Worm (Caenorhabditis elegans) whole organism, midembryonic: Measurements from ENCODE around the gene tag-297.

ENCODE experiments used
- T22C8.4 ChIP-seq: fragments of 200-800 bp; sonication (Bioruptor generic); IDR thresholded peaks from 2 replicates; pipeline ENCODE4 v1.3.6; 2022; ENCODE audit warnings: missing genetic modification characterization, missing compliant biosample characterization
- cog-1 ChIP-seq: sonication (generic microtip); optimal IDR thresholded peaks from 2 replicates; lab custom pipeline; 2016; ENCODE audit warnings: missing genetic modification characterization, missing compliant biosample characterization
- flt-1 ChIP-seq: fragments of 200-800 bp; sonication (Bioruptor generic); IDR thresholded peaks from 2 replicates; pipeline ENCODE4 v1.3.6; 2022; ENCODE audit warnings: missing genetic modification characterization, missing compliant biosample characterization
- klf-2 ChIP-seq: fragments of 200-800 bp; sonication (Bioruptor generic); conservative IDR thresholded peaks from 2 replicates; pipeline ENCODE4 v1.3.6; 2022; ENCODE audit warnings: missing genetic modification reagents, missing genetic modification characterization, missing compliant biosample characterization
- med-1 ChIP-seq: sonication (generic microtip); optimal IDR thresholded peaks from 2 replicates; lab custom pipeline; 2017; ENCODE audit warnings: missing genetic modification characterization, mild to moderate bottlenecking, missing compliant biosample characterization, antibody characterized with exemption, missing genetic modification reagents; ENCODE audit not compliant: insufficient read depth
- ref-1 ChIP-seq: fragments of 200-800 bp; sonication (Bioruptor generic); conservative IDR thresholded peaks from 2 replicates; pipeline ENCODE4 v1.3.6; 2022; ENCODE audit warnings: missing genetic modification reagents, missing genetic modification characterization, missing compliant biosample characterization
- tab-1 ChIP-seq: fragments of 200-800 bp; sonication (Bioruptor generic); IDR thresholded peaks from 2 replicates; pipeline ENCODE4 v1.3.6; 2022; ENCODE audit warnings: missing genetic modification characterization, missing compliant biosample characterization
- ztf-23 ChIP-seq: fragments of 200-800 bp; sonication (Bioruptor generic); IDR thresholded peaks from 2 replicates; pipeline ENCODE4 v1.3.6; 2022; ENCODE audit warnings: missing genetic modification reagents, missing genetic modification characterization, missing compliant biosample characterization
- ztf-29 ChIP-seq: fragments of 200-800 bp; sonication (Bioruptor generic); IDR thresholded peaks from 2 replicates; pipeline ENCODE4 v1.3.6; 2022; ENCODE audit warnings: missing genetic modification reagents, missing genetic modification characterization, missing compliant biosample characterization

Gene tag-297

ce11 chrII:14627330-14627729, at the start of gene tag-297:
TSS of gene tag-297 (plus strand) at chrII:14627630.
- TF ChIP-seq T22C8.4 (GFP tag; lab: Robert Waterston, UW) = no peak
- TF ChIP-seq klf-2 (GFP tag; lab: Robert Waterston, UW) = no peak
- TF ChIP-seq ref-1 (GFP tag; lab: Robert Waterston, UW) = no peak
- no peak for TF ChIP-seq tab-1 (GFP tag; lab: Robert Waterston, UW)
- no peak for TF ChIP-seq ztf-29
- TF ChIP-seq ztf-23 (GFP tag; lab: Robert Waterston, UW) = no peak
- TF ChIP-seq flt-1 = no peak

DNA sequence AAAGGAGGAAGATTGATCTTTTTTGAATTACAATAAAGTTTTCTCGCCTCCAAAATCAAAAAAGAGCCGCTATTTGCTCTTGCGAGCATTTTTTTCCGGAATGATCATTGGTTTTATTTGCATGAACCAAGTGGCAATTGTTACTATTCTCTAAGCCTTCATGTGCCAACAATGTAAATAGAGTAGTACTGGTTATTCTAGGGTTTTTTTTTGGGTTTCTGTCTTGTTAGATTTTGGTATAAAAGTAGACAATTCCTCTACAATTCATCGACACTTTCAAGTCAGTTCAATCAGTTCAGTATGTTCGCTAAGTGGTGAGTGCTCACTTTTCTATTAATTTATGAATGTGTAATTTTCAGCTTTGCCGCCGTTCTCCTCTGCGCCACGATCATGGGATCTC, 49.4 kb upstream of the tag-297 start, which contains the start of gene nspb-7:
nspb-7 (plus strand) TSS at position 301 of the 400 bp plus-strand sequence.
- TF ChIP-seq ztf-23 (GFP tag; lab: Robert Waterston, UW) = no peak
- no peak for TF ChIP-seq ztf-29
- TF ChIP-seq tab-1 (GFP tag; lab: Robert Waterston, UW) = no peak
- no peak for TF ChIP-seq flt-1
- no peak for TF ChIP-seq klf-2 (GFP tag; lab: Robert Waterston, UW)
- no peak for TF ChIP-seq cog-1 (tag; lab: Kevin White, UChicago)
- no peak for TF ChIP-seq ref-1 (GFP tag; lab: Robert Waterston, UW)
- no peak for TF ChIP-seq T22C8.4 (GFP tag; lab: Robert Waterston, UW)

DNA sequence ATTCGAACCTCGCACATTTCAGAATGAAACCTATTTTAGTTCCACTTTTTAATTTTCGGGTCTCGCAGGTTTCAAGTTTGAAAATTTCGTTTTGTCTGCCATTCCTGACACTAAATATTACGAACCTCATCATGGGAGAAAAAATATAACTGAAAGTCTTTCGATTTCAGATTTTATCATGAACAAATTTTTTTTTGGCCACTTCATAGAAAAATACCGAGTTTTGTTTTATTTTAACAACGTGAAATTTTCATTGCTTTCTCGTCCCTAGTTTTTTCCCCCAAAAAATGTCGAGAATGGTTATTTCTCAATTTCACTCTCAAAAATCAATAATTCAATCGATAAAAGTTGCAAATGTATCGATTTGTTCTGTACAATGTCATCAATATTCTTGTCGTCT, 48.7 kb upstream of the tag-297 start, which contains the start of gene C01G12.9:
C01G12.9 (plus strand) TSS at position 301 of the 400 bp plus-strand sequence.
- TF ChIP-seq ztf-23 (GFP tag; lab: Robert Waterston, UW) (no peak), ref-1 (GFP tag; lab: Robert Waterston, UW) (no peak), flt-1 (no peak), T22C8.4 (GFP tag; lab: Robert Waterston, UW) (no peak), klf-2 (GFP tag; lab: Robert Waterston, UW) (no peak), tab-1 (GFP tag; lab: Robert Waterston, UW) (no peak), cog-1 (tag; lab: Kevin White, UChicago) (no peak), ztf-29 (no peak), med-1 (GFP tag; lab: Kevin White, UChicago) (no peak)

ce11 chrII:14580549-14580948, 46.9 kb upstream of the tag-297 start, which contains the start of the genes nspb-8 and nspb-9:
TSS of gene nspb-8 (minus strand) at chrII:14580649.
TSS of gene nspb-9 (plus strand) at chrII:14580859.
- TF ChIP-seq tab-1 (GFP tag; lab: Robert Waterston, UW) (no peak), ztf-23 (GFP tag; lab: Robert Waterston, UW) (no peak), cog-1 (tag; lab: Kevin White, UChicago) (no peak), klf-2 (GFP tag; lab: Robert Waterston, UW) (no peak), flt-1 (no peak)

DNA sequence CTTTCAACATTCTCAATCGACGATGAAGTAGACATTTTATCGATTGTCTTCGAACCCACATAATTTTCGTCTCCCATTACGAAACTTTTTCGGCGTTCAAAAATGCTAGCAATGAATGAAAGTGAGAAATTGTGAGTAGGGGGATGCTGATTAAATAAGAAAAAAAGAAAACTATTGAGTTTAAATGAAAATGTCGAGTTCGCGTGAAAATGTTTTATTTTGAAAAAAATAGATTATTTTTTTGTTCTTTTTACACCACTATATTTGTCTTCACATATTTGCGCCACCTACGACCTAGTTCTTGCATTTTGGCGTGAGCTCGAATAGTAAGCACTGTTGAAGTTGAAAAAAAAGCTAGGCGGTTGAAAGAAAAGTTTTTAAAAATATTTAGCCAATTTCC, 45.2 kb upstream of the tag-297 start, which contains the start of gene C01G12.3:
C01G12.3 (minus strand) TSS at position 101 of the 400 bp plus-strand sequence.
- TF ChIP-seq cog-1 (tag; lab: Kevin White, UChicago) (no peak), ztf-29 (no peak), med-1 (GFP tag; lab: Kevin White, UChicago) (no peak), klf-2 (GFP tag; lab: Robert Waterston, UW) (no peak), ref-1 (GFP tag; lab: Robert Waterston, UW) (no peak), T22C8.4 (GFP tag; lab: Robert Waterston, UW) (no peak), flt-1 (no peak), tab-1 (GFP tag; lab: Robert Waterston, UW) (no peak), ztf-23 (GFP tag; lab: Robert Waterston, UW) (no peak)

DNA sequence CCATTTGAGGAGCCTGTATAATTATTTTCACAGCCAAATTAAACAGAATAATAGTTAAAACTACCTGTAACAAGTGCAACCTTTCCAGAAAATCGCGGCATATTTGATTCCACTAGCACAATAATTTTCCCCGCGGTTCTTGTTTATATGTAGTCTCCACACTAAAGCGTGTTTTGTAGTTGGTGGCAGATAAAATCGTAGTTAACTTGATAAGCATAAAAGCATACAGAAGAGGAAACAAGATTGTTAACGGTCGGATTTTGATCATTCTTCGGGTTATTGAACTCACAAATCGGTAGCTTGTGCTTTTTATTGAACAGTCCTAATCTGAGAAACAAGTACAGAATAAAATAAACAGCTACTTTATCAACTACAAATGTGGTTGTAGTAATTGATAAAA, 40.0 kb upstream of the tag-297 start, which contains the start of gene C01G12.5:
C01G12.5 (minus strand) TSS at position 101 of the 400 bp plus-strand sequence.
- TF ChIP-seq ref-1 (GFP tag; lab: Robert Waterston, UW) (no peak), ztf-29 (no peak), T22C8.4 (GFP tag; lab: Robert Waterston, UW) (no peak), tab-1 (GFP tag; lab: Robert Waterston, UW) (no peak)

DNA sequence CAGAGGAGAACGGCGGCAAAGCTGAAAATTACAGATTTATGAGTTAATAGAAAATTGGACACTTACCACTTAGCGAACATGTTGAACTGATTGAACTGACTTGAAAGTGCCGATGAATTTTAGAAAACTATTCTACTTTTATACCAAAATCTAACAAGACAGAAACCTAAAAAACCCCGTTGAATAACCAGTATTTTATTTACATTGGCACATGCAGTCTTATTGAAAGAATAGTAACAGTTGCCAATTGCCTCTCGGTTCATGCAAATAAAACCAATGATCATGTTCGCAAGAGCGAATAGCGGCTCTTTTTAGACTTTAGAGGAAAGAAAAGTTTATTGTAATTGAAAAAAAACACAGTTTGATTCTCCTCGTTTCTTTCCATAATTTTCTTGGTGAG, 39.3 kb upstream of the tag-297 start, which contains the start of gene nspb-10:
nspb-10 (minus strand) TSS at position 101 of the 400 bp plus-strand sequence.
- no peak for TF ChIP-seq ref-1 (GFP tag; lab: Robert Waterston, UW)
- no peak for TF ChIP-seq T22C8.4 (GFP tag; lab: Robert Waterston, UW)
- no peak for TF ChIP-seq ztf-23 (GFP tag; lab: Robert Waterston, UW)
- no peak for TF ChIP-seq klf-2 (GFP tag; lab: Robert Waterston, UW)
- no peak for TF ChIP-seq ztf-29
- TF ChIP-seq med-1 (GFP tag; lab: Kevin White, UChicago) = no peak
- no peak for TF ChIP-seq tab-1 (GFP tag; lab: Robert Waterston, UW)
- no peak for TF ChIP-seq cog-1 (tag; lab: Kevin White, UChicago)
- no peak for TF ChIP-seq flt-1

DNA sequence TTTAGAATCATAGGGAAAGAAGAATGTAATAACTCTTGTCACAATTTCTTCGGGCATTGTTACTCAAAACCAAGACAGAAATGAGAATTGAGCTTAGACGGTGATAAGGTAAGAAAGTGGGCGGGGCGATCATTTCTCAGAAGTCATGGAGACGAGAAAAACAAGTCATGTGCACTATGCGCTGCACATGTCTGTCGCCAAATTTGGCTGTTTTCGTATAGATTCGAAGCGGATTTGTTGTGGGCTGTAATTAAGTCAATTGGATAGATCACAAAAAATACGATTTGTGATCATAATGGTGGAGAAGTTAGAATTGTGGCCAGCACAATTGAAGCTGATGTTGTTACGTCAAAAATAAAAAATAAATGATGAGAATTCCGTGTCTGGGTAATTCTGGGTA, 35.7 kb upstream of the tag-297 start, which contains the start of gene C01G12.7:
C01G12.7 (minus strand) TSS at position 195 of the 400 bp plus-strand sequence.
- TF ChIP-seq ztf-23 (GFP tag; lab: Robert Waterston, UW) (no peak), tab-1 (GFP tag; lab: Robert Waterston, UW) (no peak), ref-1 (GFP tag; lab: Robert Waterston, UW) (no peak), T22C8.4 (GFP tag; lab: Robert Waterston, UW) (no peak), cog-1 (tag; lab: Kevin White, UChicago) (no peak), klf-2 (GFP tag; lab: Robert Waterston, UW) (no peak), flt-1 (no peak)

- no peak for TF ChIP-seq cog-1 (tag; lab: Kevin White, UChicago)
- no peak for TF ChIP-seq ref-1 (GFP tag; lab: Robert Waterston, UW)
- no peak for TF ChIP-seq med-1 (GFP tag; lab: Kevin White, UChicago)
- no peak for TF ChIP-seq flt-1
- no peak for TF ChIP-seq klf-2 (GFP tag; lab: Robert Waterston, UW)
- no peak for TF ChIP-seq tab-1 (GFP tag; lab: Robert Waterston, UW)
- TF ChIP-seq ztf-29 = no peak
- TF ChIP-seq ztf-23 (GFP tag; lab: Robert Waterston, UW) = no peak
- no peak for TF ChIP-seq T22C8.4 (GFP tag; lab: Robert Waterston, UW)
Observed at ce11 chrII:14592629-14593028, 34.8 kb upstream of the tag-297 start.
